Fruit fly (Drosophila melanogaster) whole organism, wandering third instar larva: Measurements from ENCODE around the gene CG32365.

Experiments used
- Abd-B ChIP-seq: fragments of >200 bp; optimal IDR thresholded peaks from 2 replicates; lab custom pipeline; 2017; ENCODE audit warnings: missing biosample characterization, missing genetic modification characterization
- CG32264 ChIP-seq: fragments of 200-800 bp; sonication (Bioruptor generic); optimal IDR thresholded peaks from 2 replicates; lab custom pipeline; 2016; ENCODE audit warnings: missing biosample characterization, missing genetic modification characterization
- CG9705 ChIP-seq: fragments of 200-800 bp; sonication (Bioruptor generic); optimal IDR thresholded peaks from 2 replicates; lab custom pipeline; 2018; ENCODE audit warnings: missing biosample characterization, mild to moderate bottlenecking, missing genetic modification characterization
- CrebA ChIP-seq: fragments of 200-800 bp; sonication (Bioruptor generic); optimal IDR thresholded peaks from 2 replicates; lab custom pipeline; 2016; ENCODE audit warnings: missing biosample characterization, mild to moderate bottlenecking, missing genetic modification characterization, borderline replicate concordance
- Dfd ChIP-seq: fragments of >200 bp; optimal IDR thresholded peaks from 2 replicates; lab custom pipeline; 2017; ENCODE audit warnings: missing biosample characterization, missing genetic modification characterization
- Dif ChIP-seq: fragments of 200-275, 200-300 bp; sonication (Bioruptor generic); optimal IDR thresholded peaks from 2 replicates; lab custom pipeline; 2018; ENCODE audit warnings: missing biosample characterization, missing genetic modification characterization; ENCODE audit not compliant: partially characterized antibody
- GATAd ChIP-seq: sonication (Bioruptor generic); optimal IDR thresholded peaks from 2 replicates; lab custom pipeline; 2016; ENCODE audit warnings: missing biosample characterization, missing genetic modification characterization
- HLH106 ChIP-seq: fragments of 200-800 bp; optimal IDR thresholded peaks from 3 replicates; lab custom pipeline; 2019; ENCODE audit warnings: missing biosample characterization, mild to moderate bottlenecking, missing genetic modification characterization, moderate library complexity
- Hnf4 ChIP-seq: fragments of 200-800 bp; sonication (Bioruptor generic); optimal IDR thresholded peaks from 2 replicates; lab custom pipeline; 2016; ENCODE audit warnings: missing biosample characterization, mild to moderate bottlenecking, missing genetic modification characterization
- Hr78 ChIP-seq: fragments of >200 bp; optimal IDR thresholded peaks from 2 replicates; lab custom pipeline; 2017; ENCODE audit warnings: missing biosample characterization, missing genetic modification characterization
- Hr83 ChIP-seq: fragments of 200-300 bp; sonication (Bioruptor generic); optimal IDR thresholded peaks from 2 replicates; lab custom pipeline; 2016; ENCODE audit warnings: missing biosample characterization, mild to moderate bottlenecking, missing genetic modification characterization, moderate library complexity; ENCODE audit not compliant: poor library complexity, severe bottlenecking
- Mio ChIP-seq: sonication (Bioruptor generic); optimal IDR thresholded peaks from 2 replicates; lab custom pipeline; 2016; ENCODE audit warnings: missing biosample characterization, missing genetic modification characterization
- N ChIP-seq: fragments of >200 bp; optimal IDR thresholded peaks from 2 replicates; lab custom pipeline; 2018; ENCODE audit warnings: missing biosample characterization, missing external identifiers, missing genetic modification characterization
- OdsH ChIP-seq: fragments of 200-800 bp; sonication (Bioruptor generic); optimal IDR thresholded peaks from 2 replicates; lab custom pipeline; 2016; ENCODE audit warnings: missing biosample characterization, mild to moderate bottlenecking, missing genetic modification characterization
- Rel ChIP-seq, 2 experiments: fragments of 200-800 bp; sonication (Bioruptor generic) in 1 of 2; optimal IDR thresholded peaks; 2 replicates in 1 of 2; 3 replicates in 1 of 2; lab custom pipeline; 2016 to 2019; ENCODE audit warnings: mild to moderate bottlenecking in 2 of 2, missing biosample characterization in 2 of 2, missing genetic modification characterization in 2 of 2, moderate library complexity in 1 of 2
- Sp1 ChIP-seq: fragments of 200-800 bp; sonication (Bioruptor generic); optimal IDR thresholded peaks from 3 replicates; lab custom pipeline; 2019; ENCODE audit warnings: missing biosample characterization, mild to moderate bottlenecking, missing genetic modification characterization, moderate library complexity
- Vsx2 ChIP-seq: fragments of 200-300, 225-300 bp; sonication (Bioruptor generic); optimal IDR thresholded peaks from 2 replicates; lab custom pipeline; 2018; ENCODE audit warnings: missing biosample characterization, missing genetic modification characterization; ENCODE audit not compliant: partially characterized antibody
- br ChIP-seq: fragments of 200-800 bp; sonication (Bioruptor generic); optimal IDR thresholded peaks from 2 replicates; lab custom pipeline; 2016; ENCODE audit warnings: missing biosample characterization, missing genetic modification characterization
- dl ChIP-seq, 2 experiments: fragments of 175-275, 200-275 bp in 1 of 2; fragments of 200-275 bp in 1 of 2; sonication (Bioruptor generic); optimal IDR thresholded peaks; lab custom pipeline; 2018; ENCODE audit warnings: mild to moderate bottlenecking in 2 of 2, missing biosample characterization in 2 of 2, missing genetic modification characterization in 2 of 2, moderate library complexity in 2 of 2; ENCODE audit not compliant: partially characterized antibody in 2 of 2, insufficient read depth in 1 of 2
- dmrt93B ChIP-seq: fragments of 200-800 bp; sonication (Bioruptor generic); optimal IDR thresholded peaks from 2 replicates; lab custom pipeline; 2018; ENCODE audit warnings: missing biosample characterization, mild to moderate bottlenecking, missing genetic modification characterization
- dsf ChIP-seq: sonication (Bioruptor generic); optimal IDR thresholded peaks from 2 replicates; lab custom pipeline; 2016; ENCODE audit warnings: missing biosample characterization, missing genetic modification characterization, borderline replicate concordance
- foxo ChIP-seq, 2 experiments: fragments of 200-800 bp; sonication (Bioruptor generic); optimal IDR thresholded peaks; 2 replicates in 1 of 2; 3 replicates in 1 of 2; lab custom pipeline; 2016 to 2017; ENCODE audit warnings: missing biosample characterization in 2 of 2, missing genetic modification characterization in 2 of 2
- fru ChIP-seq: fragments of 200-800 bp; sonication (Bioruptor generic); optimal IDR thresholded peaks from 3 replicates; lab custom pipeline; 2016; ENCODE audit warnings: missing biosample characterization, mild to moderate bottlenecking, missing genetic modification characterization
- h ChIP-seq: fragments of 200-800 bp; sonication (Bioruptor generic); optimal IDR thresholded peaks from 3 replicates; lab custom pipeline; 2016; ENCODE audit warnings: missing biosample characterization, mild to moderate bottlenecking, missing genetic modification characterization
- jim ChIP-seq: fragments of 175-275, 200-325 bp; sonication (Bioruptor generic); optimal IDR thresholded peaks from 2 replicates; lab custom pipeline; 2016; ENCODE audit warnings: missing biosample characterization, mild to moderate bottlenecking, missing genetic modification characterization
- lola ChIP-seq: fragments of >200 bp; optimal IDR thresholded peaks from 2 replicates; lab custom pipeline; 2017; ENCODE audit warnings: missing biosample characterization, missing genetic modification characterization
- pan ChIP-seq: fragments of >200 bp; optimal IDR thresholded peaks from 2 replicates; lab custom pipeline; 2017
- psq ChIP-seq: fragments of 200-800 bp; sonication (Bioruptor generic); optimal IDR thresholded peaks from 3 replicates; lab custom pipeline; 2017; ENCODE audit warnings: missing biosample characterization, mild to moderate bottlenecking, missing genetic modification characterization, moderate library complexity
- sage ChIP-seq: fragments of 200-800 bp; sonication (Bioruptor generic); optimal IDR thresholded peaks from 2 replicates; lab custom pipeline; 2016; ENCODE audit warnings: missing biosample characterization, mild to moderate bottlenecking, missing genetic modification characterization
- sv ChIP-seq: fragments of 200-800 bp; sonication (Bioruptor generic); optimal IDR thresholded peaks from 3 replicates; lab custom pipeline; 2016; ENCODE audit warnings: missing biosample characterization, missing genetic modification characterization
- tai ChIP-seq: sonication (Bioruptor generic); optimal IDR thresholded peaks from 2 replicates; lab custom pipeline; 2016; ENCODE audit warnings: missing biosample characterization, missing genetic modification characterization
- usp ChIP-seq: fragments of >200 bp; optimal IDR thresholded peaks from 2 replicates; lab custom pipeline; 2017; ENCODE audit warnings: missing biosample characterization, missing genetic modification characterization
- woc ChIP-seq: sonication (Bioruptor generic); optimal IDR thresholded peaks from 2 replicates; lab custom pipeline; 2016; ENCODE audit warnings: missing biosample characterization, mild to moderate bottlenecking, missing genetic modification characterization

The CG32365 gene

dm6 chr3L:7852252-7852885, 16.5 kb upstream of the CG32365 start:
- TF ChIP-seq br (GFP tag; lab: Kevin White, UChicago): no peak
- no peak for TF ChIP-seq tai
- no peak for TF ChIP-seq N
- TF ChIP-seq HLH106: no peak
- no peak for TF ChIP-seq Abd-B
- no peak for TF ChIP-seq pan (lab: Kevin White, UChicago)
- no peak for TF ChIP-seq OdsH
- TF ChIP-seq GATAd: no peak
- no peak for TF ChIP-seq lola (GFP tag; lab: Kevin White, UChicago)
- no peak for TF ChIP-seq Vsx2 (GFP tag; lab: Kevin White, UChicago)
- TF ChIP-seq CrebA (GFP tag; lab: Kevin White, UChicago): no peak
- no peak for TF ChIP-seq Dfd (GFP tag; lab: Kevin White, UChicago)
- TF ChIP-seq woc (GFP tag; lab: Kevin White, UChicago): no peak
- no peak for TF ChIP-seq dmrt93B (GFP tag; lab: Kevin White, UChicago)
- no peak for TF ChIP-seq foxo (GFP tag; optimal IDR thresholded peaks at IDR 0.05; lab: Kevin White, UChicago)
- TF ChIP-seq usp (GFP tag; lab: Kevin White, UChicago): no peak
- TF ChIP-seq h: no peak
- no peak for TF ChIP-seq CG32264 (GFP tag; lab: Kevin White, UChicago)
- TF ChIP-seq, all 38 proteins: peak for 0

- TF ChIP-seq jim (no peak), Mio (GFP tag; lab: Kevin White, UChicago) (no peak), dl (GFP tag; optimal IDR thresholded peaks at IDR 0.05; lab: Kevin White, UChicago; ENCODE audit: insufficient read depth in 1 of 2, partially characterized antibody in 2 of 2) (peak in 1 of 2 experiments; percentile 11), psq (GFP tag; lab: Kevin White, UChicago) (no peak), Sp1 (GFP tag; lab: Kevin White, UChicago) (peak; percentile 46), sage (GFP tag; lab: Kevin White, UChicago) (peak; percentile 49), Dif (GFP tag; lab: Kevin White, UChicago) (peak; percentile 37), usp (GFP tag; lab: Kevin White, UChicago) (no peak), Hnf4 (peak; percentile 21), Hr83 (GFP tag; lab: Kevin White, UChicago) (peak; percentile 73), Vsx2 (GFP tag; lab: Kevin White, UChicago) (peak; percentile 16), CG9705 (GFP tag; lab: Kevin White, UChicago) (peak; percentile 13), HLH106 (no peak), Rel (GFP tag; optimal IDR thresholded peaks at IDR 0.05; lab: Kevin White, UChicago) (no peak), Rel (tag; optimal IDR thresholded peaks at IDR 0.05; lab: Kevin White, UChicago) (peak; percentile 17), N (no peak), br (GFP tag; lab: Kevin White, UChicago) (no peak), h (peak; percentile 8), fru (GFP tag; lab: Kevin White, UChicago) (no peak)
Observed at dm6 chr3L:7854752-7855454, 13.9 kb upstream of the CG32365 start.

dm6 chr3L:7855455-7855774, 13.4 kb upstream of the CG32365 start:
- no peak for TF ChIP-seq CG9705 (GFP tag; lab: Kevin White, UChicago)
- TF ChIP-seq sage (GFP tag; lab: Kevin White, UChicago): no peak
- no peak for TF ChIP-seq dsf (GFP tag; lab: Kevin White, UChicago)
- TF ChIP-seq dl (GFP tag; optimal IDR thresholded peaks at IDR 0.05; lab: Kevin White, UChicago; ENCODE audit: insufficient read depth in 1 of 2, partially characterized antibody in 2 of 2): peak; percentile 8 to 34
- TF ChIP-seq Hr78 (GFP tag; lab: Kevin White, UChicago): no peak
- TF ChIP-seq CrebA (GFP tag; lab: Kevin White, UChicago): no peak
- TF ChIP-seq Dif (GFP tag; lab: Kevin White, UChicago): peak; percentile 47
- no peak for TF ChIP-seq Abd-B
- TF ChIP-seq Rel (GFP tag; optimal IDR thresholded peaks at IDR 0.05; lab: Kevin White, UChicago): no peak
- peak; percentile 1 for TF ChIP-seq Rel (tag; optimal IDR thresholded peaks at IDR 0.05; lab: Kevin White, UChicago)
- no peak for TF ChIP-seq jim
- TF ChIP-seq sv (GFP tag; lab: Kevin White, UChicago): no peak
- TF ChIP-seq Dfd (GFP tag; lab: Kevin White, UChicago): no peak
- TF ChIP-seq usp (GFP tag; lab: Kevin White, UChicago): no peak
- TF ChIP-seq GATAd: no peak
